Worm (Caenorhabditis elegans) whole organism, L3 larva: ENCODE results near the gene T19B10.12.

Experiments used
- nfya-1 ChIP-seq: sonication (generic microtip); optimal IDR thresholded peaks from 2 replicates; lab custom pipeline; 2017; ENCODE audit warnings: missing genetic modification characterization, mild to moderate bottlenecking, missing compliant biosample characterization, antibody characterized with exemption, moderate library complexity; ENCODE audit not compliant: insufficient read depth
- nhr-67 ChIP-seq: fragments of 150-350 bp; optimal IDR thresholded peaks from 2 replicates; lab custom pipeline; 2014; ENCODE audit warnings: missing biosample characterization, missing genetic modification characterization

- TF ChIP-seq nfya-1 (tag; lab: Kevin White, UChicago) = no peak
- TF ChIP-seq nhr-67 = no peak
Measured at ce11 chrV:11223698-11224097, 27.1 kb upstream of the T19B10.12 start.
